Worm (Caenorhabditis elegans) whole organism, midembryonic: ENCODE results near the gene T03G11.9.

Source experiments
- T22C8.4 ChIP-seq: fragments of 200-800 bp; sonication (Bioruptor generic); IDR thresholded peaks from 2 replicates; pipeline ENCODE4 v1.3.6; 2022; ENCODE audit warnings: missing genetic modification characterization, missing compliant biosample characterization
- cog-1 ChIP-seq: sonication (generic microtip); optimal IDR thresholded peaks from 2 replicates; lab custom pipeline; 2016; ENCODE audit warnings: missing genetic modification characterization, missing compliant biosample characterization
- klf-2 ChIP-seq: fragments of 200-800 bp; sonication (Bioruptor generic); conservative IDR thresholded peaks from 2 replicates; pipeline ENCODE4 v1.3.6; 2022; ENCODE audit warnings: missing genetic modification reagents, missing genetic modification characterization, missing compliant biosample characterization
- tab-1 ChIP-seq: fragments of 200-800 bp; sonication (Bioruptor generic); IDR thresholded peaks from 2 replicates; pipeline ENCODE4 v1.3.6; 2022; ENCODE audit warnings: missing genetic modification characterization, missing compliant biosample characterization
- ztf-29 ChIP-seq: fragments of 200-800 bp; sonication (Bioruptor generic); IDR thresholded peaks from 2 replicates; pipeline ENCODE4 v1.3.6; 2022; ENCODE audit warnings: missing genetic modification reagents, missing genetic modification characterization, missing compliant biosample characterization

DNA sequence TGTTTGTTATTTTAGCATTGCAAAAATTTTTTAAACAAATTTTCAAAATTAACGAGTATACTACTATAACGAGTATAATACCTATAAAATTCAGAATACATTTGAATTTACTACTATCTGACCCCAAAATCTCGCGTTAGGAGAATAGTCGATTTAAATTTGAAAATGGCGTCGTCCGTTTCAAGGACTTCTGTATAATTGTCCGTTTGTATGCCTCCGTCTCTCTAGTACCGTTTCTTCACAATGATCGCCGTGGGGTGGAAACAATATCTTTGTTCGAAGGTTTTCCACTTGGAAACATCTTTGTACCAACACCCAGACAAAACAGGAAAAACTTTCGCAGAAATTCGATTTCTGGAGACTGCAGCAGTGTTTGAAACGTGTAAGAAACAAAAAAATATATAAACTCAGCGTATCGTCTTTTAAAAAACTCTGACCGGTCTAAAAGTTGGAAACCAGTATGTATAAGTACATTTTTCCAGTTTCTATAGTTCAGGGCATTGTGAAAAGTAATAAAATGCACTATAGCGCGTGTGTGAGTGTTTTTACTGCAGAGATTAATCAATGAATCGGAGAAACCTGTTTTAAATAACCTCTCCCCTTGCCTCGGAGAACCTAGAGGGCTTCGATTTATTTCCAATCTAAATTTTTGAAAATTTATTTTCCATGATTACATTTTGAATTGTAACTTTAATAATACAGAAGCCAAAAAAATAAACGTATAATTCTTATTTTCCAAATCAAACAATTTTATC is 46.1 kb upstream of the T03G11.9 start:
- no peak for TF ChIP-seq T22C8.4
- TF ChIP-seq ztf-29 (GFP tag; lab: Robert Waterston, UW), result no peak
- no peak for TF ChIP-seq tab-1
- TF ChIP-seq cog-1 (tag; lab: Kevin White, UChicago), result no peak
- TF ChIP-seq klf-2 (GFP tag; lab: Robert Waterston, UW), result no peak
